Worm (Caenorhabditis elegans) whole organism, L2 larva: ENCODE data around the gene F35H8.4.
A peak's percentile ranks its signal among the peaks of the same experiment; 100 is the strongest.

Experiments
- C34F6.9 ChIP-seq: fragments of 150-350 bp; optimal IDR thresholded peaks from 2 replicates; lab custom pipeline; 2014; ENCODE audit warnings: missing biosample characterization, missing genetic modification characterization
- R02D3.7 ChIP-seq: fragments of 150-350 bp; optimal IDR thresholded peaks from 2 replicates; lab custom pipeline; 2014; ENCODE audit warnings: missing biosample characterization, missing genetic modification characterization
- Y55F3AM.14 ChIP-seq: fragments of 200-800 bp; sonication (Bioruptor generic); optimal IDR thresholded peaks from 2 replicates; lab custom pipeline; 2018; ENCODE audit warnings: mild to moderate bottlenecking, missing genetic modification characterization, missing compliant biosample characterization
- alr-1 ChIP-seq: fragments of 150-350 bp; optimal IDR thresholded peaks from 2 replicates; lab custom pipeline; 2014; ENCODE audit warnings: missing biosample characterization, missing genetic modification characterization
- aly-2 ChIP-seq: fragments of 150-350 bp; optimal IDR thresholded peaks from 2 replicates; lab custom pipeline; 2014; ENCODE audit warnings: missing biosample characterization, missing genetic modification characterization
- ama-1 ChIP-seq: fragments of 150-350 bp; optimal IDR thresholded peaks from 2 replicates; lab custom pipeline; 2018; ENCODE audit warnings: inconsistent platforms
- blmp-1 ChIP-seq: sonication (generic microtip); optimal IDR thresholded peaks from 2 replicates; lab custom pipeline; 2017; ENCODE audit warnings: missing genetic modification characterization, mild to moderate bottlenecking, missing compliant biosample characterization, antibody characterized with exemption, moderate library complexity; ENCODE audit not compliant: insufficient read depth
- ceh-16 ChIP-seq: fragments of 150-350 bp; optimal IDR thresholded peaks from 2 replicates; lab custom pipeline; 2014; ENCODE audit warnings: missing biosample characterization, missing genetic modification characterization
- ceh-82 ChIP-seq: fragments of 150-350 bp; optimal IDR thresholded peaks from 2 replicates; lab custom pipeline; 2014; ENCODE audit warnings: missing biosample characterization, missing genetic modification characterization
- crh-2 ChIP-seq: sonication (generic microtip); optimal IDR thresholded peaks from 2 replicates; lab custom pipeline; 2017; ENCODE audit warnings: missing biosample characterization, missing genetic modification characterization
- dmd-4 ChIP-seq: sonication (generic microtip); optimal IDR thresholded peaks from 2 replicates; lab custom pipeline; 2017; ENCODE audit warnings: missing biosample characterization, missing genetic modification characterization
- egl-27 ChIP-seq: sonication (generic microtip); optimal IDR thresholded peaks from 3 replicates; lab custom pipeline; 2017; ENCODE audit warnings: missing biosample characterization, missing genetic modification reagents, missing genetic modification characterization
- elt-1 ChIP-seq: fragments of 150-350 bp; optimal IDR thresholded peaks from 2 replicates; lab custom pipeline; 2014; ENCODE audit warnings: missing biosample characterization, missing genetic modification characterization
- elt-3 ChIP-seq: sonication (generic microtip); optimal IDR thresholded peaks from 2 replicates; lab custom pipeline; 2017; ENCODE audit warnings: missing biosample characterization, missing genetic modification characterization
- lin-13 ChIP-seq: fragments of 150-350 bp; optimal IDR thresholded peaks from 2 replicates; lab custom pipeline; 2014; ENCODE audit warnings: missing biosample characterization, missing genetic modification reagents, missing genetic modification characterization
- lin-39 ChIP-seq: fragments of 150-350 bp; optimal IDR thresholded peaks from 2 replicates; lab custom pipeline; 2014; ENCODE audit warnings: missing biosample characterization, missing genetic modification reagents, missing genetic modification characterization
- lsy-2 ChIP-seq, 2 experiments: fragments of 150-350 bp in 1 of 2; sonication (generic microtip) in 1 of 2; optimal IDR thresholded peaks; 2 replicates each; lab custom pipeline; 2014 to 2017; ENCODE audit warnings: missing biosample characterization in 2 of 2, missing genetic modification characterization in 2 of 2
- mdl-1 ChIP-seq, 2 experiments: fragments of 150-350 bp in 1 of 2; sonication (generic microtip) in 1 of 2; optimal IDR thresholded peaks; 2 replicates each; lab custom pipeline; 2017; ENCODE audit warnings: missing biosample characterization in 2 of 2, missing genetic modification characterization in 2 of 2
- nhr-129 ChIP-seq: fragments of 150-350 bp; optimal IDR thresholded peaks from 2 replicates; lab custom pipeline; 2014; ENCODE audit warnings: missing biosample characterization, missing genetic modification characterization
- nhr-21 ChIP-seq: fragments of 150-350 bp; optimal IDR thresholded peaks from 2 replicates; lab custom pipeline; 2014; ENCODE audit warnings: missing biosample characterization, missing genetic modification characterization
- nhr-25 ChIP-seq: fragments of 150-350 bp; sonication (generic microtip); optimal IDR thresholded peaks from 3 replicates; lab custom pipeline; 2014; ENCODE audit warnings: missing biosample characterization, missing genetic modification characterization
- nhr-6 ChIP-seq: fragments of 150-350 bp; optimal IDR thresholded peaks from 2 replicates; lab custom pipeline; 2014; ENCODE audit warnings: missing biosample characterization, missing genetic modification characterization
- nhr-77 ChIP-seq: fragments of 150-350 bp; optimal IDR thresholded peaks from 2 replicates; lab custom pipeline; 2014; ENCODE audit warnings: missing biosample characterization, missing genetic modification characterization
- sem-4 ChIP-seq: fragments of 150-350 bp; optimal IDR thresholded peaks from 2 replicates; lab custom pipeline; 2014; ENCODE audit warnings: missing biosample characterization, missing genetic modification reagents, missing genetic modification characterization
- sma-3 ChIP-seq: sonication (generic microtip); optimal IDR thresholded peaks from 2 replicates; lab custom pipeline; 2016; ENCODE audit warnings: missing genetic modification reagents, missing genetic modification characterization, missing compliant biosample characterization
- sma-9 ChIP-seq, 2 experiments: fragments of 150-350 bp in 1 of 2; sonication (generic microtip) in 1 of 2; optimal IDR thresholded peaks; 2 replicates each; lab custom pipeline; 2014 to 2016; ENCODE audit warnings: missing genetic modification characterization in 2 of 2, mild to moderate bottlenecking in 1 of 2, missing biosample characterization in 1 of 2, missing compliant biosample characterization in 1 of 2, missing genetic modification reagents in 1 of 2, moderate library complexity in 1 of 2
- zag-1 ChIP-seq: fragments of 150-350 bp; optimal IDR thresholded peaks from 2 replicates; lab custom pipeline; 2014; ENCODE audit warnings: missing biosample characterization, missing genetic modification characterization
- ztf-11 ChIP-seq: sonication (generic microtip); optimal IDR thresholded peaks from 2 replicates; lab custom pipeline; 2017; ENCODE audit warnings: missing biosample characterization, missing genetic modification characterization

Gene F35H8.4

ce11 chrII:9560895-9561294, 1.1 kb upstream of the F35H8.4 start:
- no peak for TF ChIP-seq sem-4 (tag; lab: Kevin White, UChicago)
- TF ChIP-seq lin-39 (tag; lab: Kevin White, UChicago) = no peak
- TF ChIP-seq crh-2 (tag; lab: Kevin White, UChicago) = no peak
- TF ChIP-seq Y55F3AM.14 (GFP tag; lab: Kevin White, UChicago) = no peak
- peak; percentile 76 for TF ChIP-seq nhr-25 (tag; lab: Kevin White, UChicago)
- TF ChIP-seq ceh-82 = no peak
- TF ChIP-seq sma-9 (GFP tag; optimal IDR thresholded peaks at IDR 0.05; lab: Kevin White, UChicago) = peak; percentile 43
- no peak for TF ChIP-seq sma-9 (tag; optimal IDR thresholded peaks at IDR 0.05; lab: Kevin White, UChicago)
- TF ChIP-seq blmp-1 (tag; lab: Kevin White, UChicago) = peak; percentile 55
- no peak for TF ChIP-seq nhr-77 (tag; lab: Kevin White, UChicago)
- TF ChIP-seq ceh-16 (tag; lab: Kevin White, UChicago) = peak; percentile 18
- peak; percentile 44 for TF ChIP-seq nhr-6
- TF ChIP-seq lsy-2 (tag; optimal IDR thresholded peaks at IDR 0.05; lab: Kevin White, UChicago) = no peak
- TF ChIP-seq sma-3 (GFP tag; lab: Kevin White, UChicago) = no peak
- peak; percentile 9 for TF ChIP-seq nhr-129 (tag; lab: Kevin White, UChicago)

ce11 chrII:9558906-9559305, 923 bp downstream of the F35H8.4 start:
- TF ChIP-seq aly-2 (tag; lab: Kevin White, UChicago) (no peak), dmd-4 (no peak), sma-3 (GFP tag; lab: Kevin White, UChicago) (no peak), mdl-1 (tag; optimal IDR thresholded peaks at IDR 0.05; lab: Kevin White, UChicago) (no peak), elt-1 (tag; lab: Kevin White, UChicago) (no peak), alr-1 (no peak)

ce11 chrII:9557437-9558150, 2.2 kb downstream of the F35H8.4 start, which contains the start of gene zfp-2:
zfp-2 (plus strand) TSS chrII:9557650.
- TF ChIP-seq nhr-25 (tag; lab: Kevin White, UChicago) (peak; percentile 16), zag-1 (tag; lab: Kevin White, UChicago) (no peak), nhr-129 (tag; lab: Kevin White, UChicago) (peak; percentile 13), ztf-11 (tag; lab: Kevin White, UChicago) (no peak), R02D3.7 (tag; lab: Kevin White, UChicago) (peak; percentile 28), nhr-77 (tag; lab: Kevin White, UChicago) (no peak), C34F6.9 (tag; lab: Kevin White, UChicago) (peak; percentile 40), ceh-82 (no peak)

ce11 chrII:9556582-9556981, 3.2 kb downstream of the F35H8.4 start:
- no peak for TF ChIP-seq zag-1 (tag; lab: Kevin White, UChicago)
- no peak for TF ChIP-seq ama-1 (lab: Kevin White, UChicago)
- TF ChIP-seq crh-2 (tag; lab: Kevin White, UChicago) = no peak
- no peak for TF ChIP-seq egl-27 (tag; lab: Kevin White, UChicago)
- no peak for TF ChIP-seq nhr-21 (tag; lab: Kevin White, UChicago)

- TF ChIP-seq nhr-25 (tag; lab: Kevin White, UChicago) = peak; percentile 82
- peak; percentile 34 for TF ChIP-seq nhr-21 (tag; lab: Kevin White, UChicago)
- no peak for TF ChIP-seq lin-13 (GFP tag; lab: Kevin White, UChicago)
- TF ChIP-seq sma-3 (GFP tag; lab: Kevin White, UChicago) = peak; percentile 18
These were observed 4.8 kb downstream of the F35H8.4 start, which contains the start of gene F35H8.2 for ce11 chrII:9554925-9555553. F35H8.2 (plus strand) TSS chrII:9555503.

- TF ChIP-seq nhr-6 = no peak
- no peak for TF ChIP-seq alr-1
- TF ChIP-seq elt-3 (tag; lab: Kevin White, UChicago) = no peak
These were observed 6.7 kb downstream of the F35H8.4 start, which contains the start of gene F35H8.1 for ce11 chrII:9553179-9553578. F35H8.1 (minus strand) TSS chrII:9553279.
